Worm (Caenorhabditis elegans): ENCODE data around the gene grl-4.
A peak's percentile ranks its signal among the peaks of the same experiment; 100 is the strongest.

grl-4 gene

ce11 chrIV:7287474-7287873, 23.1 kb downstream of the grl-4 start, which contains the start of gene F42C5.3:
F42C5.3 (minus strand) TSS chrIV:7287574.
- TF ChIP-seq zip-8 (tag; optimal IDR thresholded peaks at IDR 0.05) (no peak), nhr-2 (tag; optimal IDR thresholded peaks at IDR 0.05) (no peak), ces-1 (GFP tag; optimal IDR thresholded peaks at IDR 0.05) (no peak), elt-3 (tag; optimal IDR thresholded peaks at IDR 0.05) (no peak), nhr-237 (tag; optimal IDR thresholded peaks at IDR 0.05) (no peak), ham-2 (GFP tag; optimal IDR thresholded peaks at IDR 0.05) (no peak), ceh-39 (tag; optimal IDR thresholded peaks at IDR 0.05) (no peak), nhr-76 (tag; optimal IDR thresholded peaks at IDR 0.05) (no peak), mls-2 (tag; optimal IDR thresholded peaks at IDR 0.05) (no peak), tbx-8 (GFP tag; optimal IDR thresholded peaks at IDR 0.05) (no peak)

- TF ChIP-seq unc-120 (tag; optimal IDR thresholded peaks at IDR 0.05; ENCODE audit: poor library complexity, severe bottlenecking), result no peak
- no peak for TF ChIP-seq mab-5 (tag; optimal IDR thresholded peaks at IDR 0.05)
- no peak for TF ChIP-seq ceh-83 (GFP tag; optimal IDR thresholded peaks at IDR 0.05)
- no peak for TF ChIP-seq lin-13 (tag; optimal IDR thresholded peaks at IDR 0.05)
- TF ChIP-seq ceh-43 (GFP tag; optimal IDR thresholded peaks at IDR 0.05), result no peak
- no peak for TF ChIP-seq nhr-237 (tag; optimal IDR thresholded peaks at IDR 0.05)
These were observed 24.7 kb downstream of the grl-4 start, which contains the start of gene C06E4.8 for ce11 chrIV:7285839-7286238. C06E4.8 (minus strand) TSS chrIV:7285875.

- TF ChIP-seq unc-62 (GFP tag; optimal IDR thresholded peaks at IDR 0.05) (no peak), drap-1 (GFP tag; optimal IDR thresholded peaks at IDR 0.05) (no peak), M03D4.4 (tag; optimal IDR thresholded peaks at IDR 0.05) (no peak), elt-3 (tag; optimal IDR thresholded peaks at IDR 0.05) (no peak), ceh-43 (GFP tag; optimal IDR thresholded peaks at IDR 0.05) (no peak), mls-2 (tag; optimal IDR thresholded peaks at IDR 0.05) (no peak), elt-1 (tag; optimal IDR thresholded peaks at IDR 0.05; ENCODE audit: borderline replicate concordance, insufficient read depth) (no peak), nhr-12 (tag; optimal IDR thresholded peaks at IDR 0.05) (no peak), ham-2 (GFP tag; optimal IDR thresholded peaks at IDR 0.05) (no peak), zip-8 (tag; optimal IDR thresholded peaks at IDR 0.05) (no peak), hlh-1 (tag; optimal IDR thresholded peaks at IDR 0.05) (no peak), ztf-11 (tag; optimal IDR thresholded peaks at IDR 0.05) (no peak), cnd-1 (tag; optimal IDR thresholded peaks at IDR 0.05) (no peak), nhr-76 (tag; optimal IDR thresholded peaks at IDR 0.05) (no peak)
These were observed 27.6 kb downstream of the grl-4 start, which contains the start of gene C06E4.1 for ce11 chrIV:7282957-7283356. C06E4.1 (plus strand) TSS chrIV:7283257.

- TF ChIP-seq cnd-1 (tag; optimal IDR thresholded peaks at IDR 0.05), result no peak
- no peak for TF ChIP-seq drap-1 (GFP tag; optimal IDR thresholded peaks at IDR 0.05)
- no peak for TF ChIP-seq lsy-2 (tag; optimal IDR thresholded peaks at IDR 0.05)
- TF ChIP-seq pha-4 (tag; optimal IDR thresholded peaks at IDR 0.05), result no peak
These were observed 33.9 kb downstream of the grl-4 start, which contains the start of gene C06E4.2 for ce11 chrIV:7276661-7277060. C06E4.2 (plus strand) TSS chrIV:7276961.

- TF ChIP-seq ces-1 (GFP tag; optimal IDR thresholded peaks at IDR 0.05), result peak; percentile 76
- TF ChIP-seq nhr-237 (tag; optimal IDR thresholded peaks at IDR 0.05), result no peak
These were observed 35.5 kb downstream of the grl-4 start for ce11 chrIV:7274969-7275548.

- TF ChIP-seq hlh-1 (tag; optimal IDR thresholded peaks at IDR 0.05), result no peak
- TF ChIP-seq zip-8 (tag; optimal IDR thresholded peaks at IDR 0.05), result no peak
- TF ChIP-seq nhr-237 (tag; optimal IDR thresholded peaks at IDR 0.05), result no peak
- TF ChIP-seq snpc-4 (tag; optimal IDR thresholded peaks at IDR 0.05), result no peak
- no peak for TF ChIP-seq nhr-2 (tag; optimal IDR thresholded peaks at IDR 0.05)
- no peak for TF ChIP-seq ces-1 (GFP tag; optimal IDR thresholded peaks at IDR 0.05)
- TF ChIP-seq sem-2 (GFP tag; optimal IDR thresholded peaks at IDR 0.05), result no peak
- no peak for TF ChIP-seq unc-39 (tag; optimal IDR thresholded peaks at IDR 0.05)
- TF ChIP-seq nhr-76 (tag; optimal IDR thresholded peaks at IDR 0.05), result no peak
- no peak for TF ChIP-seq pha-4 (tag; optimal IDR thresholded peaks at IDR 0.05)
These were observed 47.4 kb downstream of the grl-4 start, which contains the start of gene glb-2 for ce11 chrIV:7263137-7263536. glb-2 (minus strand) TSS chrIV:7263237.

All from whole organism, mixed stage, embryonic.